Fruit fly (Drosophila melanogaster): ENCODE data around the gene Ptip.
A peak's percentile ranks its signal among the peaks of the same experiment; 100 is the strongest.

The Ptip gene

DNA sequence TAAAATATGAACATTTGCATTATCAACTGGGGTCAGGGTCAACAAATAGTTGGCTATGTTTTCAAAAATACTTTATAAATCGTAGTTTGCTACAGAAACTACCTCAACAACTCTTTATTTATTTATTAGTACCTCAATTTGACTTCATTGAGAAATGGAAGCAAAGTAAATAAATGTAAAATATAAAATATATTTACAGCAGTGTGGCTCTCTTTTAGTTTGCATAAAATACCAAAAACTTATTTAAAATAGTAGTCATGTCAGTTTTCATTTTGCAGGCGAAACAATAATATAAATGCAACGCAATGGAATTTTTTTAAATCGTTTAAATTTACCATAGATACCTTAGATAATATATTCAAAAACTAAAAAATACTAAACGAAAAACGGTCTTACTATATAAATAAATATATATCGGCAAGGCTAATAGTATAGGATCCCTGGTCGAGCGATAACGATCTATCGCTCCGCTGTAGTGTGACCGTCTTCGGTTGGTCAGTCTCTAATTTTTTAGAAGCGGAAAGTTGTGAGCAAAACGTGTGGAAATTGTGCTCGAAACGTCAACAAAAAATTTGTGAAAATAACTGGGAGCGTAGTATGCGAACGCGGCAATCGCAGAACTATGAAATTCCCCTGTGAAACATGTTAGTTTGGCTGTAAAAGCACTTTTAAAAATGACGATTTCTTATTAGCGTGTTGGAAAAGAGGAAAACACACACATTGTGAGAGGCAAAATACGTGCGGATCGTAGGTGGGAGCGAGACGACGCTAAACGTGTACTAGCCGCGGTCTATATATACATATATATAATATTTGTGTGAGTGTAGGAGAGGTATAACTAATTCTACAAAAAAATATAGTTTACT, 27.0 kb downstream of the Ptip start, which contains the start of the genes Nprl3 and upSET (continued):
- peak; percentile 77 for TF ChIP-seq stwl (tag; optimal IDR thresholded peaks at IDR 0.05)
- peak; percentile 81 for TF ChIP-seq CG34224 (GFP tag; IDR thresholded peaks at IDR 0.05; ENCODE audit: partially characterized antibody)
- no peak for TF ChIP-seq sisA (GFP tag; IDR thresholded peaks at IDR 0.05)
- TF ChIP-seq yki (optimal IDR thresholded peaks at IDR 0.05) = no peak
- TF ChIP-seq bsh (GFP tag; optimal IDR thresholded peaks at IDR 0.05) = no peak
- peak; percentile 66 for TF ChIP-seq CG2116 (GFP tag; optimal IDR thresholded peaks at IDR 0.05)
- TF ChIP-seq insv (GFP tag; optimal IDR thresholded peaks at IDR 0.05) = peak in 1 of 2 experiments; percentile 27
- TF ChIP-seq nmo (GFP tag; optimal IDR thresholded peaks at IDR 0.05) = peak; percentile 51
- no peak for TF ChIP-seq Antp (GFP tag; optimal IDR thresholded peaks at IDR 0.05)
- TF ChIP-seq Hr78 (GFP tag; optimal IDR thresholded peaks at IDR 0.05) = peak in 1 of 2 experiments; percentile 2
- peak; percentile 16 for TF ChIP-seq CG7839 (tag; optimal IDR thresholded peaks at IDR 0.05)
- TF ChIP-seq grau (tag; optimal IDR thresholded peaks at IDR 0.05) = peak; percentile 22
- peak; percentile 7 for TF ChIP-seq CG9727 (GFP tag; optimal IDR thresholded peaks at IDR 0.05)
- peak; percentile 83 for TF ChIP-seq tna (GFP tag; IDR thresholded peaks at IDR 0.05; ENCODE audit: partially characterized antibody)
- TF ChIP-seq Abd-B (GFP tag; optimal IDR thresholded peaks at IDR 0.05) = peak; percentile 38
- no peak for TF ChIP-seq CG9609 (GFP tag; optimal IDR thresholded peaks at IDR 0.05)
- peak; percentile 44; the same call in 1 of the 2 replicates for TF ChIP-seq CG3847 (GFP tag; IDR thresholded peaks at IDR 0.05)
- TF ChIP-seq CG2712 (tag; optimal IDR thresholded peaks at IDR 0.05) = peak; percentile 52
- no peak for TF ChIP-seq Dek (tag; optimal IDR thresholded peaks at IDR 0.05)
- no peak for TF ChIP-seq maf-S (GFP tag; optimal IDR thresholded peaks at IDR 0.05)
- TF ChIP-seq Mes4 (GFP tag; optimal IDR thresholded peaks at IDR 0.05) = no peak
- TF ChIP-seq CG30020 (tag; optimal IDR thresholded peaks at IDR 0.05) = peak; percentile 59
- TF ChIP-seq vnd (GFP tag; IDR thresholded peaks at IDR 0.05; ENCODE audit: partially characterized antibody) = peak; percentile 81
- peak; percentile 86 for TF ChIP-seq inv (GFP tag; IDR thresholded peaks at IDR 0.05; ENCODE audit: partially characterized antibody)
- no peak for TF ChIP-seq ems (GFP tag; optimal IDR thresholded peaks at IDR 0.05)
- TF ChIP-seq Dbx (GFP tag; IDR thresholded peaks at IDR 0.05) = 0 out of 3 replicates have a peak, but pooled peaks have one; percentile 37
- peak; percentile 20 for TF ChIP-seq HmgZ (tag; optimal IDR thresholded peaks at IDR 0.05)
- TF ChIP-seq CG8478 (optimal IDR thresholded peaks at IDR 0.05) = peak; percentile 70
- peak; percentile 18 for TF ChIP-seq CG13775 (GFP tag; optimal IDR thresholded peaks at IDR 0.05)
- peak; percentile 90 for TF ChIP-seq CG10321 (GFP tag; IDR thresholded peaks at IDR 0.05)
- TF ChIP-seq Jarid2 (GFP tag; optimal IDR thresholded peaks at IDR 0.05) = peak; percentile 33
- TF ChIP-seq mld (GFP tag; IDR thresholded peaks at IDR 0.05; ENCODE audit: partially characterized antibody) = peak; percentile 79; the same call in 2 of the 3 replicates
- peak in 1 of 2 experiments; percentile 25 for TF ChIP-seq Hr51 (GFP tag; optimal IDR thresholded peaks at IDR 0.05)
- no peak for TF ChIP-seq croc (GFP tag; conservative IDR thresholded peaks at IDR 0.05)
- TF ChIP-seq Pdp1 (GFP tag; optimal IDR thresholded peaks at IDR 0.05) = peak in 1 of 2 experiments; percentile 5
- TF ChIP-seq CG15514 (GFP tag; optimal IDR thresholded peaks at IDR 0.05) = peak; percentile 70
- TF ChIP-seq CG33557 (GFP tag; optimal IDR thresholded peaks at IDR 0.05) = no peak
- peak; percentile 4 for TF ChIP-seq CG13894 (tag; optimal IDR thresholded peaks at IDR 0.05)
- TF ChIP-seq CoRest (tag; optimal IDR thresholded peaks at IDR 0.05) = peak; percentile 52
- peak; percentile 6 for TF ChIP-seq unpg (GFP tag; optimal IDR thresholded peaks at IDR 0.05)
- TF ChIP-seq Elba2 (GFP tag; optimal IDR thresholded peaks at IDR 0.05) = peak; percentile 87
- no peak for TF ChIP-seq CG6175 (GFP tag; IDR thresholded peaks at IDR 0.05)
- TF ChIP-seq lab (GFP tag; optimal IDR thresholded peaks at IDR 0.05) = peak; percentile 45
- TF ChIP-seq amos (GFP tag; IDR thresholded peaks at IDR 0.05; ENCODE audit: partially characterized antibody) = peak; percentile 95
- peak; percentile 3 for TF ChIP-seq CTCF (GFP tag; optimal IDR thresholded peaks at IDR 0.05)
- TF ChIP-seq otp (GFP tag; IDR thresholded peaks at IDR 0.05) = no peak
- peak; percentile 87 for TF ChIP-seq Scr (GFP tag; IDR thresholded peaks at IDR 0.05; ENCODE audit: partially characterized antibody)
